Fruit fly (Drosophila melanogaster): ENCODE measurements around the gene beat-VII.

DNA sequence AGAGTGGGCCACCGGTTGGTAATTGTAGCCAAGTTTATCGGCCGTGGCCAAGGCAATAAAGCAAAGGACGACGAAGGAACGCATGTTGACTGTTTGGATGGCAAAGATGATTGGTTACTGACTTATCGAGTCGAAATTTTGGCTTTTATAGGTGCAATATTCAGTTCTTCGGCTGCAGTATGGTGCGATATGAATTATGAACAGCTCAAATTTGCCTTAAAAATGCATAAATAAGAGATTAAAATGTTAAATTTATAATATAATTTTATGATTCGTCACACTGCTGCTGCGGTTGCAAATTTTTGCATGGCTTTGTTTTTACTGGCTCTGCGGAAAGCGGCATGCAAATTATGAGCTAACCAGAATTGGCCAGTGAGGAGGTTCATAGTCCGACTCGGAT, 53.1 kb downstream of the beat-VII start, which contains the start of gene TwdlK:
- TF ChIP-seq Hr39 (GFP tag; optimal IDR thresholded peaks at IDR 0.05): no peak
- TF ChIP-seq Gug (GFP tag; IDR thresholded peaks at IDR 0.05): no peak
- TF ChIP-seq Ets96B (tag; optimal IDR thresholded peaks at IDR 0.05): no peak
- TF ChIP-seq CG11762 (GFP tag; optimal IDR thresholded peaks at IDR 0.05; ENCODE audit: insufficient read depth): no peak
- TF ChIP-seq Met (GFP tag; optimal IDR thresholded peaks at IDR 0.05): no peak
- no peak for TF ChIP-seq fkh (GFP tag; optimal IDR thresholded peaks at IDR 0.05)
- no peak for TF ChIP-seq Ets21C (GFP tag; optimal IDR thresholded peaks at IDR 0.05)
- TF ChIP-seq CG8632 (GFP tag; optimal IDR thresholded peaks at IDR 0.05): no peak
- no peak for TF ChIP-seq Eip93F (GFP tag; optimal IDR thresholded peaks at IDR 0.05)
- no peak for TF ChIP-seq CG16779 (tag; optimal IDR thresholded peaks at IDR 0.05)
- no peak for TF ChIP-seq vri (GFP tag; optimal IDR thresholded peaks at IDR 0.05)
- no peak for TF ChIP-seq cyc (GFP tag; optimal IDR thresholded peaks at IDR 0.05)
- no peak for TF ChIP-seq Sox102F (GFP tag; optimal IDR thresholded peaks at IDR 0.05)

Data from whole organism, prepupa.